Worm (Caenorhabditis elegans): Measurements from ENCODE around the gene W02D7.6.

- TF ChIP-seq ama-1 (optimal IDR thresholded peaks at IDR 0.05) (no peak), madf-2 (tag; optimal IDR thresholded peaks at IDR 0.05) (no peak)
Measured at ce11 chrV:8278830-8279229, 22.5 kb downstream of the W02D7.6 start, which contains the start of gene str-136.

Data from whole organism, late embryonic.